Fruit fly (Drosophila melanogaster) whole organism, embryonic: ENCODE data around the gene tHMG1.
A peak's percentile ranks its signal among the peaks of the same experiment; 100 is the strongest.

Experiments used
- Adf1 ChIP-seq: fragments of 200-800 bp; sonication (Bioruptor generic); IDR thresholded peaks from 2 replicates; pipeline ENCODE4 v1.3.6; 2022; ENCODE audit warnings: missing biosample characterization, missing genetic modification characterization
- Bdp1 ChIP-seq: fragments of 200-800 bp; sonication (Bioruptor generic); optimal IDR thresholded peaks from 3 replicates; lab custom pipeline; 2016; ENCODE audit warnings: missing biosample characterization, missing genetic modification characterization
- CG10565 ChIP-seq: fragments of 200-800 bp; sonication (Bioruptor generic); optimal IDR thresholded peaks from 3 replicates; lab custom pipeline; 2016; ENCODE audit warnings: missing biosample characterization, mild to moderate bottlenecking, missing genetic modification characterization
- CG10959 ChIP-seq: fragments of 200-800 bp; sonication (Bioruptor generic); IDR thresholded peaks from 2 replicates; pipeline ENCODE4 v1.3.6; 2022; ENCODE audit warnings: missing biosample characterization, missing genetic modification characterization
- CG10979 ChIP-seq: fragments of 200-800 bp; sonication (Bioruptor generic); optimal IDR thresholded peaks from 2 replicates; lab custom pipeline; 2018; ENCODE audit warnings: missing biosample characterization, mild to moderate bottlenecking, missing genetic modification characterization, moderate library complexity
- CG11085 ChIP-seq: fragments of 200-800 bp; sonication (Bioruptor generic); IDR thresholded peaks from 2 replicates; pipeline ENCODE4 v1.3.6; 2022; ENCODE audit warnings: missing biosample characterization, missing genetic modification characterization
- CG12155 ChIP-seq: fragments of 200-800 bp; sonication (Bioruptor generic); optimal IDR thresholded peaks from 3 replicates; lab custom pipeline; 2016; ENCODE audit warnings: missing biosample characterization, missing genetic modification characterization
- CG13123 ChIP-seq: fragments of 200-800 bp; sonication (Bioruptor generic); optimal IDR thresholded peaks from 2 replicates; lab custom pipeline; 2016; ENCODE audit warnings: missing biosample characterization, missing genetic modification characterization
- CG14050 ChIP-seq: fragments of 200-800 bp; sonication (Bioruptor generic); IDR thresholded peaks from 3 replicates; pipeline ENCODE4 v1.3.6; 2022; ENCODE audit warnings: missing biosample characterization, missing genetic modification characterization
- CG18262 ChIP-seq: fragments of 200-800 bp; optimal IDR thresholded peaks from 3 replicates; lab custom pipeline; 2019; ENCODE audit warnings: missing biosample characterization, mild to moderate bottlenecking, missing genetic modification characterization, moderate library complexity
- CG18599 ChIP-seq: fragments of 200-800 bp; sonication (Bioruptor generic); optimal IDR thresholded peaks from 3 replicates; lab custom pipeline; 2017; ENCODE audit warnings: missing biosample characterization, missing genetic modification characterization, mild to moderate bottlenecking, moderate library complexity, missing genetic modification reagents
- CG31365 ChIP-seq: fragments of 200-800 bp; sonication (Bioruptor generic); optimal IDR thresholded peaks from 2 replicates; lab custom pipeline; 2018; ENCODE audit warnings: missing biosample characterization, mild to moderate bottlenecking, missing genetic modification characterization
- CG3407 ChIP-seq: fragments of 200-800 bp; sonication (Bioruptor generic); optimal IDR thresholded peaks from 2 replicates; lab custom pipeline; 2018; ENCODE audit warnings: missing biosample characterization, mild to moderate bottlenecking, missing genetic modification characterization
- CG4404 ChIP-seq: fragments of 200-800 bp; sonication (Bioruptor generic); IDR thresholded peaks from 2 replicates; pipeline ENCODE4 v1.3.6; 2022; ENCODE audit warnings: missing biosample characterization, missing genetic modification characterization
- CG4820 ChIP-seq: fragments of 200-800 bp; sonication (Bioruptor generic); optimal IDR thresholded peaks from 3 replicates; lab custom pipeline; 2016; ENCODE audit warnings: missing biosample characterization, missing genetic modification characterization
- CG6689 ChIP-seq: fragments of 200-800 bp; sonication (Bioruptor generic); IDR thresholded peaks from 2 replicates; pipeline ENCODE4 v1.3.6; 2022; ENCODE audit warnings: missing biosample characterization, missing genetic modification characterization
- CG6765 ChIP-seq: fragments of 200-800 bp; sonication (Bioruptor generic); optimal IDR thresholded peaks from 3 replicates; lab custom pipeline; 2017; ENCODE audit warnings: missing biosample characterization, mild to moderate bottlenecking, missing genetic modification characterization
- CG8281 ChIP-seq: fragments of 200-800 bp; sonication (Bioruptor generic); optimal IDR thresholded peaks from 2 replicates; lab custom pipeline; 2018; ENCODE audit warnings: missing biosample characterization, mild to moderate bottlenecking, missing genetic modification characterization, moderate library complexity
- CG8924 ChIP-seq: fragments of 200-800 bp; optimal IDR thresholded peaks from 3 replicates; lab custom pipeline; 2019; ENCODE audit warnings: missing biosample characterization, mild to moderate bottlenecking, missing genetic modification characterization, moderate library complexity
- Chrac-16 ChIP-seq: fragments of 200-800 bp; sonication (Bioruptor generic); optimal IDR thresholded peaks from 3 replicates; lab custom pipeline; 2016; ENCODE audit warnings: missing biosample characterization, missing genetic modification characterization
- D ChIP-seq, 2 experiments: fragments of 200-800 bp in 1 of 2; fragments of >200 bp in 1 of 2; sonication (Bioruptor generic) in 1 of 2; optimal IDR thresholded peaks; 2 replicates in 1 of 2; 3 replicates in 1 of 2; lab custom pipeline; 2017; ENCODE audit warnings: mild to moderate bottlenecking in 1 of 2, missing biosample characterization in 1 of 2, missing genetic modification characterization in 1 of 2, missing genetic modification reagents in 1 of 2
- Dp ChIP-seq: fragments of 200-800 bp; sonication (Bioruptor generic); optimal IDR thresholded peaks from 2 replicates; lab custom pipeline; 2018; ENCODE audit warnings: missing biosample characterization, mild to moderate bottlenecking, missing genetic modification characterization, moderate library complexity
- ERR ChIP-seq: fragments of 200-800 bp; sonication (Bioruptor generic); optimal IDR thresholded peaks from 2 replicates; lab custom pipeline; 2016; ENCODE audit warnings: missing biosample characterization, missing genetic modification characterization
- Ets65A ChIP-seq: fragments of 200-800 bp; sonication (Bioruptor generic); peaks from one replicate; lab custom pipeline; 2016; ENCODE audit warnings: missing biosample characterization, missing genetic modification characterization
- Fer3 ChIP-seq: fragments of 200-800 bp; sonication (Bioruptor generic); optimal IDR thresholded peaks from 2 replicates; lab custom pipeline; 2018; ENCODE audit warnings: missing biosample characterization, mild to moderate bottlenecking, missing genetic modification characterization, moderate library complexity
- Hr51 ChIP-seq, 2 experiments: fragments of 200-800 bp; sonication (Bioruptor generic); optimal IDR thresholded peaks; 2 replicates in 1 of 2; 3 replicates in 1 of 2; lab custom pipeline; 2016 to 2018; ENCODE audit warnings: missing biosample characterization in 2 of 2, missing genetic modification characterization in 2 of 2, mild to moderate bottlenecking in 1 of 2, moderate library complexity in 1 of 2
- MBD-R2 ChIP-seq: fragments of 200-800 bp; sonication (Bioruptor generic); IDR thresholded peaks from 2 replicates; pipeline ENCODE4 v1.3.6; 2022; ENCODE audit warnings: missing biosample characterization, missing genetic modification characterization
- NC2α ChIP-seq: fragments of 200-800 bp; sonication (Bioruptor generic); optimal IDR thresholded peaks from 2 replicates; lab custom pipeline; 2016; ENCODE audit warnings: missing biosample characterization, missing genetic modification characterization
- Poxn ChIP-seq: fragments of 200-800 bp; sonication (Bioruptor generic); IDR thresholded peaks from 2 replicates; pipeline ENCODE4 v1.3.6; 2022; ENCODE audit warnings: missing biosample characterization, missing genetic modification characterization
- amos ChIP-seq: fragments of 200-800 bp; sonication (Bioruptor generic); IDR thresholded peaks from 2 replicates; pipeline ENCODE4 v1.3.6; 2022; ENCODE audit warnings: missing biosample characterization, missing genetic modification characterization; ENCODE audit not compliant: partially characterized antibody
- cato ChIP-seq: fragments of 200-800 bp; sonication (Bioruptor generic); optimal IDR thresholded peaks from 2 replicates; lab custom pipeline; 2016; ENCODE audit warnings: missing biosample characterization, missing genetic modification characterization, borderline replicate concordance
- chinmo ChIP-seq: fragments of 200-800 bp; sonication (Bioruptor generic); IDR thresholded peaks from 4 replicates; pipeline ENCODE4 v1.3.6; 2022; ENCODE audit warnings: missing biosample characterization, missing genetic modification characterization; ENCODE audit not compliant: partially characterized antibody
- cwo ChIP-seq: fragments of 200-800 bp; sonication (Bioruptor generic); optimal IDR thresholded peaks from 3 replicates; lab custom pipeline; 2017; ENCODE audit warnings: missing biosample characterization, missing genetic modification characterization, mild to moderate bottlenecking, moderate library complexity, missing genetic modification reagents
- gfzf ChIP-seq: fragments of 200-800 bp; sonication (Bioruptor generic); optimal IDR thresholded peaks from 2 replicates; lab custom pipeline; 2016; ENCODE audit warnings: missing biosample characterization, mild to moderate bottlenecking, missing genetic modification characterization, moderate library complexity
- gsb ChIP-seq: fragments of 200-800 bp; sonication (Bioruptor generic); IDR thresholded peaks from 2 replicates; pipeline ENCODE4 v1.3.6; 2022; ENCODE audit warnings: missing biosample characterization, missing genetic modification characterization
- ham ChIP-seq: fragments of 200-800 bp; sonication (Bioruptor generic); IDR thresholded peaks from 2 replicates; pipeline ENCODE4 v1.3.6; 2022; ENCODE audit warnings: missing biosample characterization, missing genetic modification characterization
- klu ChIP-seq: fragments of 200-800 bp; sonication (Bioruptor generic); IDR thresholded peaks from 2 replicates; pipeline ENCODE4 v1.3.6; 2022; ENCODE audit warnings: missing biosample characterization, missing genetic modification characterization
- pb ChIP-seq: fragments of 200-800 bp; sonication (Bioruptor generic); optimal IDR thresholded peaks from 3 replicates; lab custom pipeline; 2016; ENCODE audit warnings: missing biosample characterization, missing genetic modification characterization
- pzg ChIP-seq: fragments of 200-800 bp; sonication (Bioruptor generic); optimal IDR thresholded peaks from 3 replicates; lab custom pipeline; 2018; ENCODE audit warnings: missing biosample characterization, mild to moderate bottlenecking, missing genetic modification characterization, moderate library complexity
- row ChIP-seq: fragments of 200-800 bp; sonication (Bioruptor generic); IDR thresholded peaks from 3 replicates; pipeline ENCODE4 v1.3.6; 2022; ENCODE audit warnings: missing biosample characterization, missing genetic modification characterization
- sim ChIP-seq: fragments of 200-800 bp; sonication (Bioruptor generic); IDR thresholded peaks from 2 replicates; pipeline ENCODE4 v1.3.6; 2022; ENCODE audit warnings: missing biosample characterization, missing genetic modification characterization
- sna ChIP-seq: fragments of 200-800 bp; sonication (Bioruptor generic); IDR thresholded peaks from 2 replicates; pipeline ENCODE4 v1.3.6; 2022; ENCODE audit warnings: missing biosample characterization, missing genetic modification characterization; ENCODE audit not compliant: partially characterized antibody
- ssp ChIP-seq: fragments of 200-800 bp; sonication (Bioruptor generic); IDR thresholded peaks from 2 replicates; pipeline ENCODE4 v1.3.6; 2022; ENCODE audit warnings: missing biosample characterization, missing genetic modification characterization
- stwl ChIP-seq: fragments of 200-800 bp; sonication (Bioruptor generic); optimal IDR thresholded peaks from 3 replicates; lab custom pipeline; 2018; ENCODE audit warnings: missing biosample characterization, mild to moderate bottlenecking, missing genetic modification characterization, moderate library complexity
- unc-4 ChIP-seq: fragments of 200-800 bp; sonication (Bioruptor generic); IDR thresholded peaks from 2 replicates; pipeline ENCODE4 v1.3.6; 2022; ENCODE audit warnings: missing biosample characterization, missing genetic modification characterization; ENCODE audit not compliant: partially characterized antibody
- vnd ChIP-seq: fragments of 200-800 bp; sonication (Bioruptor generic); IDR thresholded peaks from 3 replicates; pipeline ENCODE4 v1.3.6; 2022; ENCODE audit warnings: missing biosample characterization, missing genetic modification characterization; ENCODE audit not compliant: partially characterized antibody
- wdn ChIP-seq: fragments of 200-800 bp; sonication (Bioruptor generic); IDR thresholded peaks from 2 replicates; pipeline ENCODE4 v1.3.6; 2022; ENCODE audit warnings: missing biosample characterization, missing genetic modification characterization

tHMG1 gene

DNA sequence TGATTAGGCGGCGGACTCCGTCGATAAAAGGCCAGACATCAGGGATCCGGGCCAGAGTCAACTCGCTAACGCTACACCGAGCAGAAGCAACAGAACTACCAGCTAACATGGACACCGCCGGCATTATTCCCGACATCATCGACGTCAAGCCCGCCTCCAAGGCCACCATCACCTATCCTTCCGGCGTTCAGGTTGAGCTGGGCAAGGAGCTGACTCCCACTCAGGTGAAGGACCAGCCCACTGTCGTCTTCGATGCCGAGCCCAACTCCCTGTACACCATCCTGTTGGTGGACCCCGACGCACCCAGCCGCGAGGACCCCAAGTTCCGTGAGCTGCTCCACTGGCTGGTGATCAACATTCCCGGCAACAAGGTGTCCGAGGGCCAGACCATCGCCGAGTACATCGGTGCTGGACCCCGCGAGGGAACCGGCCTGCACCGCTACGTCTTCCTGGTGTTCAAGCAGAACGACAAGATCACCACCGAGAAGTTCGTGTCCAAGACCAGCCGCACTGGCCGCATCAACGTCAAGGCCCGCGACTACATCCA is 25.6 kb upstream of the tHMG1 start, which contains the start of gene Pebp1 (continued):
- TF ChIP-seq CG14050, result no peak
- TF ChIP-seq klu (GFP tag; lab: Robert Waterston, UW), result no peak

dm6 chr3R:22467939-22468571 is 23.6 kb upstream of the tHMG1 start, which contains the start of the genes CG5377 and Nrx-1:
TSS of gene CG5377 (minus strand) at chr3R:22468157.
TSS of gene Nrx-1 (plus strand) at chr3R:22468512.
- TF ChIP-seq unc-4 (GFP tag; lab: Robert Waterston, UW) (0 out of 2 replicates have a peak, but pooled peaks have one; percentile 22), CG3407 (GFP tag; lab: Kevin White, UChicago) (no peak), CG10979 (tag; lab: Kevin White, UChicago) (no peak), Bdp1 (GFP tag; lab: Kevin White, UChicago) (no peak), Poxn (no peak), CG6765 (GFP tag; lab: Kevin White, UChicago) (no peak), CG4404 (no peak), sna (0 out of 2 replicates have a peak, but pooled peaks have one; percentile 17), Adf1 (GFP tag; lab: Robert Waterston, UW) (no peak), stwl (tag; lab: Kevin White, UChicago) (no peak), wdn (no peak), cato (GFP tag; lab: Kevin White, UChicago) (no peak), chinmo (GFP tag; lab: Robert Waterston, UW) (peak; percentile 68; the same call in 1 of the 4 replicates), Chrac-16 (GFP tag; lab: Kevin White, UChicago) (no peak), CG4820 (no peak), gsb (GFP tag; lab: Robert Waterston, UW) (no peak), NC2α (GFP tag; lab: Kevin White, UChicago) (no peak), Hr51 (GFP tag; optimal IDR thresholded peaks at IDR 0.05; lab: Kevin White, UChicago) (no peak), Dp (GFP tag; lab: Kevin White, UChicago) (peak; percentile 60), pzg (GFP tag; lab: Kevin White, UChicago) (peak; percentile 43), cwo (no peak), sim (GFP tag; lab: Robert Waterston, UW) (no peak), vnd (GFP tag; lab: Robert Waterston, UW) (no peak), amos (GFP tag; lab: Robert Waterston, UW) (no peak), MBD-R2 (GFP tag; lab: Robert Waterston, UW) (peak; percentile 74), CG11085 (GFP tag; lab: Robert Waterston, UW) (no peak), gfzf (GFP tag; lab: Kevin White, UChicago) (peak; percentile 65), ssp (GFP tag; lab: Robert Waterston, UW) (no peak), D (optimal IDR thresholded peaks at IDR 0.05; lab: Kevin White, UChicago) (no peak), D (GFP tag; optimal IDR thresholded peaks at IDR 0.05; lab: Kevin White, UChicago) (no peak), CG10565 (GFP tag; lab: Kevin White, UChicago) (no peak), CG18599 (no peak), Fer3 (tag; lab: Kevin White, UChicago) (no peak), CG6689 (GFP tag; lab: Robert Waterston, UW) (no peak), row (GFP tag; lab: Robert Waterston, UW) (no peak), ham (GFP tag; lab: Robert Waterston, UW) (no peak), ERR (no peak), CG10959 (GFP tag; lab: Robert Waterston, UW) (no peak), CG8281 (tag; lab: Kevin White, UChicago) (no peak), CG12155 (GFP tag; lab: Kevin White, UChicago) (no peak), pb (GFP tag; lab: Kevin White, UChicago) (no peak), CG18262 (tag; lab: Kevin White, UChicago) (no peak), CG8924 (no peak), CG31365 (tag; lab: Kevin White, UChicago) (no peak), Ets65A (GFP tag; lab: Kevin White, UChicago) (no peak), CG13123 (GFP tag; lab: Kevin White, UChicago) (no peak)
